Worm (Caenorhabditis elegans) whole organism, L1 larva: ENCODE results near the gene rhi-1.
A peak's percentile ranks its signal among the peaks of the same experiment; 100 is the strongest.

Experiments used
- C16A3.4 ChIP-seq: fragments of 150-350 bp; optimal IDR thresholded peaks from 2 replicates; lab custom pipeline; 2014; ENCODE audit warnings: missing biosample characterization, missing genetic modification characterization
- F16B12.6 ChIP-seq: fragments of 150-350 bp; optimal IDR thresholded peaks from 2 replicates; lab custom pipeline; 2014; ENCODE audit warnings: missing biosample characterization, missing genetic modification characterization
- Y116A8C.19 ChIP-seq: sonication (generic microtip); optimal IDR thresholded peaks from 2 replicates; lab custom pipeline; 2016; ENCODE audit warnings: missing compliant biosample characterization, missing genetic modification characterization, borderline replicate concordance
- aha-1 ChIP-seq: fragments of 150-350 bp; optimal IDR thresholded peaks from 2 replicates; lab custom pipeline; 2014; ENCODE audit warnings: missing biosample characterization, missing genetic modification characterization
- aly-2 ChIP-seq: fragments of 150-350 bp; optimal IDR thresholded peaks from 2 replicates; lab custom pipeline; 2014; ENCODE audit warnings: missing biosample characterization, missing genetic modification characterization
- ama-1 ChIP-seq: fragments of 150-350 bp; optimal IDR thresholded peaks from 2 replicates; lab custom pipeline; 2014
- ceh-63 ChIP-seq: fragments of 200-800 bp; sonication (Bioruptor generic); optimal IDR thresholded peaks from 2 replicates; lab custom pipeline; 2018; ENCODE audit warnings: mild to moderate bottlenecking, missing genetic modification characterization, missing compliant biosample characterization
- ceh-8 ChIP-seq: fragments of 200-800 bp; sonication (Bioruptor generic); optimal IDR thresholded peaks from 2 replicates; lab custom pipeline; 2018; ENCODE audit warnings: mild to moderate bottlenecking, missing genetic modification characterization, moderate library complexity, missing compliant biosample characterization
- ceh-88 ChIP-seq: fragments of 200-800 bp; sonication (Bioruptor generic); IDR thresholded peaks from 2 replicates; pipeline ENCODE4 v1.3.6; 2022; ENCODE audit warnings: missing genetic modification characterization, missing compliant biosample characterization
- ceh-90 ChIP-seq: sonication (generic microtip); optimal IDR thresholded peaks from 2 replicates; lab custom pipeline; 2016; ENCODE audit warnings: missing genetic modification characterization, missing compliant biosample characterization
- dpl-1 ChIP-seq, 3 experiments: fragments of 150-350 bp in 2 of 3; sonication (generic microtip) in 1 of 3; optimal IDR thresholded peaks; 2 replicates each; lab custom pipeline; 2014 to 2017; ENCODE audit warnings: missing biosample characterization in 3 of 3, missing genetic modification characterization in 3 of 3, missing genetic modification reagents in 3 of 3
- dsc-1 ChIP-seq: sonication (generic microtip); optimal IDR thresholded peaks from 2 replicates; lab custom pipeline; 2016; ENCODE audit warnings: mild to moderate bottlenecking, missing genetic modification characterization, missing compliant biosample characterization
- efl-1 ChIP-seq, 4 experiments: fragments of 150-350 bp; optimal IDR thresholded peaks in 3 of 4; peaks in 1 of 4; 1 replicate in 1 of 4; 2 replicates in 3 of 4; lab custom pipeline; 2014; ENCODE audit warnings: missing biosample characterization in 2 of 4, missing genetic modification characterization in 2 of 4, missing genetic modification reagents in 2 of 4
- egl-13 ChIP-seq: sonication (generic microtip); optimal IDR thresholded peaks from 2 replicates; lab custom pipeline; 2016; ENCODE audit warnings: missing genotype, missing genetic modification reagents, missing genetic modification characterization, missing compliant biosample characterization
- elt-2 ChIP-seq: sonication (generic microtip); optimal IDR thresholded peaks from 2 replicates; lab custom pipeline; 2016; ENCODE audit warnings: missing genetic modification characterization, mild to moderate bottlenecking, inconsistent platforms, missing compliant biosample characterization, missing genetic modification reagents
- elt-3 ChIP-seq, 6 experiments: fragments of 150-350 bp in 1 of 6; sonication (generic microtip); optimal IDR thresholded peaks; 2 replicates each; lab custom pipeline; 2017 to 2018; ENCODE audit warnings: missing biosample characterization in 6 of 6, missing genetic modification characterization in 6 of 6, inconsistent platforms in 1 of 6
- fkh-10 ChIP-seq: sonication (generic microtip); optimal IDR thresholded peaks from 2 replicates; lab custom pipeline; 2017; ENCODE audit warnings: missing biosample characterization, missing genetic modification reagents, missing genetic modification characterization
- fkh-4 ChIP-seq: sonication (generic microtip); optimal IDR thresholded peaks from 2 replicates; lab custom pipeline; 2016; ENCODE audit warnings: missing compliant biosample characterization, missing genetic modification characterization, borderline replicate concordance
- fkh-8 ChIP-seq: sonication (generic microtip); optimal IDR thresholded peaks from 2 replicates; lab custom pipeline; 2016; ENCODE audit warnings: mild to moderate bottlenecking, missing genetic modification characterization, missing compliant biosample characterization
- fos-1 ChIP-seq: fragments of 150-350 bp; optimal IDR thresholded peaks from 2 replicates; lab custom pipeline; 2014; ENCODE audit warnings: missing biosample characterization, missing genetic modification characterization
- grh-1 ChIP-seq: fragments of 200-800 bp; sonication (Bioruptor generic); IDR thresholded peaks from 2 replicates; pipeline ENCODE4 v1.3.6; 2022; ENCODE audit warnings: missing genetic modification reagents, missing genetic modification characterization, missing compliant biosample characterization
- hlh-17 ChIP-seq: fragments of 200-800 bp; sonication (Bioruptor generic); optimal IDR thresholded peaks from 2 replicates; lab custom pipeline; 2018; ENCODE audit warnings: missing genetic modification characterization, mild to moderate bottlenecking, missing compliant biosample characterization, moderate library complexity, borderline replicate concordance
- jun-1 ChIP-seq: fragments of 150-350 bp; optimal IDR thresholded peaks from 2 replicates; lab custom pipeline; 2014; ENCODE audit warnings: missing biosample characterization, missing genetic modification reagents, missing genetic modification characterization
- lin-15B ChIP-seq: fragments of 150-350 bp; sonication (generic microtip); optimal IDR thresholded peaks from 3 replicates; lab custom pipeline; 2014; ENCODE audit warnings: missing biosample characterization, missing genetic modification characterization
- lin-35 ChIP-seq, 2 experiments: fragments of 150-350 bp; optimal IDR thresholded peaks; 2 replicates each; lab custom pipeline; 2014; ENCODE audit warnings: missing biosample characterization in 2 of 2, missing genetic modification characterization in 2 of 2, missing genetic modification reagents in 2 of 2
- lin-39 ChIP-seq: fragments of 150-350 bp; optimal IDR thresholded peaks from 2 replicates; lab custom pipeline; 2014; ENCODE audit warnings: missing biosample characterization, missing genetic modification reagents, missing genetic modification characterization
- lir-3 ChIP-seq: sonication (generic microtip); optimal IDR thresholded peaks from 2 replicates; lab custom pipeline; 2016; ENCODE audit warnings: mild to moderate bottlenecking, missing genetic modification characterization, moderate library complexity, missing compliant biosample characterization; ENCODE audit not compliant: poor library complexity
- lsy-2 ChIP-seq, 2 experiments: fragments of 150-350 bp; optimal IDR thresholded peaks; 2 replicates each; lab custom pipeline; 2014; ENCODE audit warnings: missing biosample characterization in 2 of 2, missing genetic modification characterization in 2 of 2
- mdl-1 ChIP-seq, 2 experiments: fragments of 150-350 bp; optimal IDR thresholded peaks; 2 replicates each; lab custom pipeline; 2014 to 2017; ENCODE audit warnings: missing biosample characterization in 2 of 2, missing genetic modification characterization in 2 of 2, inconsistent platforms in 1 of 2
- mep-1 ChIP-seq: fragments of 150-350 bp; optimal IDR thresholded peaks from 2 replicates; lab custom pipeline; 2014; ENCODE audit warnings: missing biosample characterization, missing genetic modification characterization
- nhr-11 ChIP-seq: fragments of 150-350 bp; optimal IDR thresholded peaks from 2 replicates; lab custom pipeline; 2014; ENCODE audit warnings: missing biosample characterization, missing genetic modification characterization
- nhr-20 ChIP-seq: sonication (generic microtip); optimal IDR thresholded peaks from 2 replicates; lab custom pipeline; 2016; ENCODE audit warnings: mild to moderate bottlenecking, missing genetic modification characterization, missing compliant biosample characterization
- nhr-237 ChIP-seq: fragments of 150-350 bp; optimal IDR thresholded peaks from 2 replicates; lab custom pipeline; 2014; ENCODE audit warnings: missing biosample characterization, missing genetic modification characterization
- nhr-28 ChIP-seq: fragments of 150-350 bp; optimal IDR thresholded peaks from 2 replicates; lab custom pipeline; 2014; ENCODE audit warnings: missing biosample characterization, missing genetic modification characterization
- nhr-47 ChIP-seq: sonication (generic microtip); optimal IDR thresholded peaks from 2 replicates; lab custom pipeline; 2016; ENCODE audit warnings: mild to moderate bottlenecking, missing genetic modification characterization, moderate library complexity, missing compliant biosample characterization
- nhr-76 ChIP-seq: sonication (generic microtip); optimal IDR thresholded peaks from 2 replicates; lab custom pipeline; 2017; ENCODE audit warnings: missing biosample characterization, missing genetic modification characterization
- nhr-84 ChIP-seq: sonication (generic microtip); optimal IDR thresholded peaks from 2 replicates; lab custom pipeline; 2017; ENCODE audit warnings: missing biosample characterization, missing genetic modification characterization
- pag-3 ChIP-seq: sonication (generic microtip); optimal IDR thresholded peaks from 2 replicates; lab custom pipeline; 2017; ENCODE audit warnings: missing genetic modification characterization, mild to moderate bottlenecking, missing compliant biosample characterization, antibody characterized with exemption, borderline replicate concordance; ENCODE audit not compliant: insufficient read depth
- rnt-1 ChIP-seq: sonication (generic microtip); optimal IDR thresholded peaks from 2 replicates; lab custom pipeline; 2016; ENCODE audit warnings: mild to moderate bottlenecking, missing genetic modification characterization, moderate library complexity, missing compliant biosample characterization
- snpc-4 ChIP-seq: fragments of 150-350 bp; optimal IDR thresholded peaks from 2 replicates; lab custom pipeline; 2014; ENCODE audit warnings: missing biosample characterization, missing genetic modification characterization
- sptf-1 ChIP-seq: fragments of 150-350 bp; optimal IDR thresholded peaks from 2 replicates; lab custom pipeline; 2014; ENCODE audit warnings: missing biosample characterization, missing genetic modification characterization
- sup-37 ChIP-seq: fragments of 200-800 bp; sonication (Bioruptor generic); optimal IDR thresholded peaks from 2 replicates; lab custom pipeline; 2018; ENCODE audit warnings: mild to moderate bottlenecking, missing genetic modification characterization, missing compliant biosample characterization
- swsn-7 ChIP-seq: sonication (generic microtip); optimal IDR thresholded peaks from 2 replicates; lab custom pipeline; 2016; ENCODE audit warnings: missing genetic modification characterization, missing compliant biosample characterization
- unc-30 ChIP-seq: sonication (generic microtip); optimal IDR thresholded peaks from 2 replicates; lab custom pipeline; 2017; ENCODE audit warnings: missing biosample characterization, missing genetic modification characterization
- unc-62 ChIP-seq: fragments of 150-350 bp; optimal IDR thresholded peaks from 2 replicates; lab custom pipeline; 2014; ENCODE audit warnings: missing biosample characterization, missing genetic modification reagents, missing genetic modification characterization
- unc-86 ChIP-seq: sonication (generic microtip); optimal IDR thresholded peaks from 2 replicates; lab custom pipeline; 2016; ENCODE audit warnings: missing genetic modification characterization, missing compliant biosample characterization
- unc-98 ChIP-seq: fragments of 200-800 bp; sonication (Bioruptor generic); IDR thresholded peaks from 2 replicates; pipeline ENCODE4 v1.3.6; 2022; ENCODE audit warnings: missing genetic modification characterization, missing compliant biosample characterization
- xbp-1 ChIP-seq: sonication (generic microtip); optimal IDR thresholded peaks from 2 replicates; lab custom pipeline; 2016; ENCODE audit warnings: missing genetic modification characterization, missing compliant biosample characterization
- ztf-11 ChIP-seq, 2 experiments: sonication (generic microtip); optimal IDR thresholded peaks; 2 replicates each; lab custom pipeline; 2016 to 2017; ENCODE audit warnings: missing genetic modification characterization in 2 of 2, missing biosample characterization in 1 of 2, missing compliant biosample characterization in 1 of 2
- ztf-4 ChIP-seq: fragments of 150-350 bp; optimal IDR thresholded peaks from 2 replicates; lab custom pipeline; 2014; ENCODE audit warnings: missing biosample characterization, missing genetic modification characterization

rhi-1 gene

ce11 chrX:4466218-4466617, 42.1 kb upstream of the rhi-1 start, which contains the start of gene nmur-3:
Gene nmur-3 (plus strand): TSS chrX:4466518.
- TF ChIP-seq unc-98 (GFP tag; lab: Robert Waterston, UW) (no peak), fkh-4 (tag; lab: Kevin White, UChicago) (no peak), snpc-4 (tag; lab: Kevin White, UChicago) (no peak), unc-62 (GFP tag; lab: Kevin White, UChicago) (no peak), nhr-47 (no peak), jun-1 (tag; lab: Kevin White, UChicago) (no peak), egl-13 (no peak), fos-1 (tag; lab: Kevin White, UChicago) (no peak), pag-3 (tag; lab: Kevin White, UChicago) (no peak), lin-15B (tag; lab: Kevin White, UChicago) (no peak), nhr-20 (tag; lab: Kevin White, UChicago) (no peak), aha-1 (tag; lab: Kevin White, UChicago) (no peak), fkh-8 (tag; lab: Kevin White, UChicago) (no peak), efl-1 (optimal IDR thresholded peaks at IDR 0.05; lab: Kevin White, UChicago) (no peak), efl-1 (GFP tag; optimal IDR thresholded peaks at IDR 0.05 in 1 of 2; lab: Kevin White, UChicago) (no peak), F16B12.6 (tag; lab: Kevin White, UChicago) (no peak), ceh-90 (no peak), mep-1 (no peak), swsn-7 (no peak), unc-30 (no peak), lin-35 (GFP tag; optimal IDR thresholded peaks at IDR 0.05; lab: Kevin White, UChicago) (no peak)

ce11 chrX:4469297-4469816, 39.0 kb upstream of the rhi-1 start, which contains the start of gene asb-2:
Gene asb-2 (plus strand): TSS chrX:4469766.
- TF ChIP-seq elt-2 (tag; lab: Kevin White, UChicago) (peak; percentile 32), elt-3 (tag; optimal IDR thresholded peaks at IDR 0.05; lab: Kevin White, UChicago) (peak in 5 of 6 experiments; percentile 43 to 87 (median 61)), xbp-1 (peak; percentile 97), ztf-11 (tag; optimal IDR thresholded peaks at IDR 0.05; lab: Kevin White, UChicago) (no peak), ceh-63 (no peak), dpl-1 (GFP tag; optimal IDR thresholded peaks at IDR 0.05; lab: Kevin White, UChicago) (peak; percentile 69 to 79 (median 78)), nhr-84 (tag; lab: Kevin White, UChicago) (no peak), nhr-76 (no peak), Y116A8C.19 (tag; lab: Kevin White, UChicago) (no peak), fkh-8 (tag; lab: Kevin White, UChicago) (peak; percentile 80), nhr-28 (tag; lab: Kevin White, UChicago) (no peak), ceh-8 (GFP tag; lab: Kevin White, UChicago) (no peak), lir-3 (tag; lab: Kevin White, UChicago) (peak; percentile 64), unc-86 (tag; lab: Kevin White, UChicago) (peak; percentile 66), unc-30 (no peak), fkh-10 (no peak), pag-3 (tag; lab: Kevin White, UChicago) (no peak), sup-37 (GFP tag; lab: Kevin White, UChicago) (no peak), ceh-88 (GFP tag; lab: Robert Waterston, UW) (peak; percentile 35; the same call in 1 of the 2 replicates), sptf-1 (no peak), dsc-1 (peak; percentile 79), ama-1 (lab: Kevin White, UChicago) (peak; percentile 40), lsy-2 (tag; optimal IDR thresholded peaks at IDR 0.05; lab: Kevin White, UChicago) (peak; percentile 85 to 92), nhr-237 (peak; percentile 48), aly-2 (tag; lab: Kevin White, UChicago) (peak; percentile 47), mdl-1 (tag; optimal IDR thresholded peaks at IDR 0.05; lab: Kevin White, UChicago) (peak in 1 of 2 experiments; percentile 87), aha-1 (tag; lab: Kevin White, UChicago) (no peak), nhr-11 (tag; lab: Kevin White, UChicago) (peak; percentile 67), lin-39 (tag; lab: Kevin White, UChicago) (peak; percentile 23), ztf-4 (peak; percentile 64), rnt-1 (tag; lab: Kevin White, UChicago) (peak; percentile 91), C16A3.4 (tag; lab: Kevin White, UChicago) (peak; percentile 89), grh-1 (GFP tag; lab: Robert Waterston, UW) (peak; percentile 70), mep-1 (peak; percentile 95), unc-62 (GFP tag; lab: Kevin White, UChicago) (no peak), hlh-17 (no peak)
